Worm (Caenorhabditis elegans) whole organism, young adult: Measurements from ENCODE around the gene str-86.
A peak's percentile ranks its signal among the peaks of the same experiment; 100 is the strongest.

Experiments
- B0019.2 ChIP-seq: fragments of 200-800 bp; sonication (Bioruptor generic); conservative IDR thresholded peaks from 2 replicates; pipeline ENCODE4 v1.3.6; 2022; ENCODE audit warnings: missing genetic modification reagents, missing genetic modification characterization, missing compliant biosample characterization
- B0261.1 ChIP-seq: sonication (generic microtip); optimal IDR thresholded peaks from 2 replicates; lab custom pipeline; 2016; ENCODE audit warnings: mild to moderate bottlenecking, missing genetic modification characterization, moderate library complexity, missing compliant biosample characterization
- C17E4.6 ChIP-seq: fragments of 200-800 bp; sonication (Bioruptor generic); IDR thresholded peaks from 2 replicates; pipeline ENCODE4 v1.3.6; 2022; ENCODE audit warnings: missing genetic modification reagents, missing genetic modification characterization, missing compliant biosample characterization
- D2030.7 ChIP-seq: fragments of 200-800 bp; sonication (Bioruptor generic); IDR thresholded peaks from 2 replicates; pipeline ENCODE4 v1.3.6; 2022; ENCODE audit warnings: missing genetic modification reagents, missing genetic modification characterization, missing compliant biosample characterization
- F10E7.11 ChIP-seq: sonication (generic microtip); optimal IDR thresholded peaks from 2 replicates; lab custom pipeline; 2017; ENCODE audit warnings: mild to moderate bottlenecking, missing genetic modification characterization, moderate library complexity, missing compliant biosample characterization
- F52B5.7 ChIP-seq: sonication (generic microtip); optimal IDR thresholded peaks from 2 replicates; lab custom pipeline; 2016; ENCODE audit warnings: mild to moderate bottlenecking, missing genetic modification characterization, missing compliant biosample characterization
- F55B11.4 ChIP-seq: sonication (generic microtip); optimal IDR thresholded peaks from 2 replicates; lab custom pipeline; 2016; ENCODE audit warnings: missing compliant biosample characterization, missing genetic modification characterization, borderline replicate concordance; ENCODE audit not compliant: insufficient read depth
- F57C9.4 ChIP-seq: sonication (generic microtip); optimal IDR thresholded peaks from 2 replicates; lab custom pipeline; 2017; ENCODE audit warnings: mild to moderate bottlenecking, missing genetic modification characterization, missing compliant biosample characterization
- K12H6.12 ChIP-seq: fragments of 200-800 bp; sonication (Bioruptor generic); optimal IDR thresholded peaks from 2 replicates; lab custom pipeline; 2018; ENCODE audit warnings: mild to moderate bottlenecking, missing genetic modification characterization, missing compliant biosample characterization
- T07F8.4 ChIP-seq: sonication (generic microtip); optimal IDR thresholded peaks from 2 replicates; lab custom pipeline; 2016; ENCODE audit warnings: mild to moderate bottlenecking, missing genetic modification characterization, moderate library complexity, missing compliant biosample characterization
- Y53F4B.3 ChIP-seq: fragments of 200-800 bp; sonication (Bioruptor generic); IDR thresholded peaks from 2 replicates; pipeline ENCODE4 v1.3.6; 2022; ENCODE audit warnings: missing genetic modification reagents, missing genetic modification characterization, missing compliant biosample characterization
- Y53G8AR.9 ChIP-seq: fragments of 200-800 bp; sonication (Bioruptor generic); conservative IDR thresholded peaks from 2 replicates; pipeline ENCODE4 v1.3.6; 2022; ENCODE audit warnings: missing genetic modification reagents, missing genetic modification characterization, missing compliant biosample characterization
- Y79H2A.3 ChIP-seq: fragments of 200-800 bp; sonication (Bioruptor generic); conservative IDR thresholded peaks from 2 replicates; pipeline ENCODE4 v1.3.6; 2022; ENCODE audit warnings: missing genetic modification reagents, missing genetic modification characterization, missing compliant biosample characterization
- Y95B8A.8 ChIP-seq: fragments of 200-800 bp; sonication (Bioruptor generic); IDR thresholded peaks from 2 replicates; pipeline ENCODE4 v1.3.6; 2022; ENCODE audit warnings: missing genetic modification reagents, missing genetic modification characterization, missing compliant biosample characterization
- aptf-2 ChIP-seq: fragments of 200-800 bp; sonication (Bioruptor generic); conservative IDR thresholded peaks from 2 replicates; pipeline ENCODE4 v1.3.6; 2022; ENCODE audit warnings: missing genetic modification reagents, missing genetic modification characterization, missing compliant biosample characterization
- aptf-3 ChIP-seq: fragments of 200-800 bp; sonication (Bioruptor generic); IDR thresholded peaks from 2 replicates; pipeline ENCODE4 v1.3.6; 2022; ENCODE audit warnings: missing genetic modification characterization, missing compliant biosample characterization
- athp-1 ChIP-seq: sonication (generic microtip); optimal IDR thresholded peaks from 2 replicates; lab custom pipeline; 2017; ENCODE audit warnings: mild to moderate bottlenecking, missing genetic modification characterization, missing compliant biosample characterization
- attf-5 ChIP-seq: fragments of 200-800 bp; sonication (Bioruptor generic); optimal IDR thresholded peaks from 2 replicates; lab custom pipeline; 2018; ENCODE audit warnings: mild to moderate bottlenecking, missing genetic modification characterization, missing compliant biosample characterization
- ccch-3 ChIP-seq: fragments of 200-800 bp; sonication (Bioruptor generic); optimal IDR thresholded peaks from 2 replicates; lab custom pipeline; 2018; ENCODE audit warnings: mild to moderate bottlenecking, missing genetic modification characterization, missing compliant biosample characterization
- cebp-1 ChIP-seq, 2 experiments: fragments of 200-800 bp in 1 of 2; sonication (Bioruptor generic) in 1 of 2; sonication (generic microtip) in 1 of 2; IDR thresholded peaks in 1 of 2; optimal IDR thresholded peaks in 1 of 2; 2 replicates each; pipeline versions ENCODE4 v1.3.6 to Lab custom; 2017 to 2022; ENCODE audit warnings: missing compliant biosample characterization in 2 of 2, missing genetic modification characterization in 2 of 2, mild to moderate bottlenecking in 1 of 2, missing genetic modification reagents in 1 of 2, moderate library complexity in 1 of 2
- ceh-58 ChIP-seq: fragments of 200-800 bp; sonication (Bioruptor generic); IDR thresholded peaks from 2 replicates; pipeline ENCODE4 v1.3.6; 2022; ENCODE audit warnings: missing genetic modification characterization, missing compliant biosample characterization
- egl-44 ChIP-seq: fragments of 200-800 bp; sonication (Bioruptor generic); IDR thresholded peaks from 2 replicates; pipeline ENCODE4 v1.3.6; 2022; ENCODE audit warnings: missing genetic modification reagents, missing genetic modification characterization, missing compliant biosample characterization
- hlh-12 ChIP-seq: sonication (generic microtip); optimal IDR thresholded peaks from 2 replicates; lab custom pipeline; 2016; ENCODE audit warnings: missing genetic modification characterization, missing compliant biosample characterization
- hrde-1 ChIP-seq: sonication (generic microtip); optimal IDR thresholded peaks from 2 replicates; lab custom pipeline; 2016; ENCODE audit warnings: missing genetic modification characterization, mild to moderate bottlenecking, missing compliant biosample characterization, moderate library complexity, missing genotype, missing genetic modification reagents, borderline replicate concordance
- lir-1 ChIP-seq: fragments of 200-800 bp; sonication (Bioruptor generic); conservative IDR thresholded peaks from 2 replicates; pipeline ENCODE4 v1.3.6; 2022; ENCODE audit warnings: missing genetic modification reagents, missing genetic modification characterization, missing compliant biosample characterization
- mcd-1 ChIP-seq: fragments of 200-800 bp; sonication (Bioruptor generic); IDR thresholded peaks from 2 replicates; pipeline ENCODE4 v1.3.6; 2022; ENCODE audit warnings: missing genetic modification reagents, missing genetic modification characterization, missing compliant biosample characterization
- mel-28 ChIP-seq: sonication (generic microtip); optimal IDR thresholded peaks from 2 replicates; lab custom pipeline; 2016; ENCODE audit warnings: borderline replicate concordance, mild to moderate bottlenecking, missing genetic modification characterization, missing compliant biosample characterization
- nfya-1 ChIP-seq: sonication (generic microtip); optimal IDR thresholded peaks from 2 replicates; lab custom pipeline; 2017; ENCODE audit warnings: antibody characterized with exemption, missing compliant biosample characterization, missing genetic modification characterization, borderline replicate concordance; ENCODE audit not compliant: insufficient read depth
- nhr-120 ChIP-seq: fragments of 200-800 bp; sonication (Bioruptor generic); IDR thresholded peaks from 2 replicates; pipeline ENCODE4 v1.3.6; 2022; ENCODE audit warnings: missing genetic modification characterization, missing compliant biosample characterization
- nhr-27 ChIP-seq: fragments of 200-800 bp; sonication (Bioruptor generic); optimal IDR thresholded peaks from 2 replicates; lab custom pipeline; 2018; ENCODE audit warnings: mild to moderate bottlenecking, missing genetic modification characterization, moderate library complexity, missing compliant biosample characterization
- nhr-80 ChIP-seq: sonication (generic microtip); optimal IDR thresholded peaks from 2 replicates; lab custom pipeline; 2016; ENCODE audit warnings: missing genetic modification characterization, missing compliant biosample characterization
- nhr-90 ChIP-seq: sonication (generic microtip); optimal IDR thresholded peaks from 2 replicates; lab custom pipeline; 2016; ENCODE audit warnings: missing genotype, mild to moderate bottlenecking, missing genetic modification characterization, missing compliant biosample characterization
- pbrm-1 ChIP-seq: fragments of 200-800 bp; sonication (Bioruptor generic); IDR thresholded peaks from 2 replicates; pipeline ENCODE4 v1.3.6; 2022; ENCODE audit warnings: missing genetic modification reagents, missing genetic modification characterization, missing compliant biosample characterization
- repo-1 ChIP-seq: sonication (generic microtip); optimal IDR thresholded peaks from 2 replicates; lab custom pipeline; 2017; ENCODE audit warnings: mild to moderate bottlenecking, missing genetic modification characterization, missing compliant biosample characterization
- sea-2 ChIP-seq: fragments of 200-800 bp; sonication (Bioruptor generic); IDR thresholded peaks from 2 replicates; pipeline ENCODE4 v1.3.6; 2022; ENCODE audit warnings: missing genetic modification characterization, missing compliant biosample characterization
- snpc-1.1 ChIP-seq: sonication (generic microtip); optimal IDR thresholded peaks from 2 replicates; lab custom pipeline; 2017; ENCODE audit warnings: missing genetic modification characterization, mild to moderate bottlenecking, missing compliant biosample characterization, antibody characterized with exemption, moderate library complexity, missing genotype, missing genetic modification reagents; ENCODE audit not compliant: insufficient read depth
- snpc-1.3 ChIP-seq: sonication (generic microtip); optimal IDR thresholded peaks from 2 replicates; lab custom pipeline; 2017; ENCODE audit warnings: missing genetic modification characterization, mild to moderate bottlenecking, missing compliant biosample characterization, antibody characterized with exemption, moderate library complexity, missing genotype, missing genetic modification reagents; ENCODE audit not compliant: insufficient read depth
- snpc-3.4 ChIP-seq: sonication (generic microtip); optimal IDR thresholded peaks from 2 replicates; lab custom pipeline; 2017; ENCODE audit warnings: missing genetic modification characterization, mild to moderate bottlenecking, missing compliant biosample characterization, antibody characterized with exemption, moderate library complexity, missing genotype, missing genetic modification reagents
- snpc-4 ChIP-seq, 5 experiments: fragments of 150-350 bp in 1 of 5; sonication (generic microtip) in 4 of 5; optimal IDR thresholded peaks; 2 replicates each; lab custom pipeline; 2014 to 2018; ENCODE audit warnings: missing genetic modification characterization in 5 of 5, missing biosample characterization in 3 of 5, antibody characterized with exemption in 2 of 5, mild to moderate bottlenecking in 2 of 5, missing compliant biosample characterization in 2 of 5, missing genotype in 2 of 5, moderate library complexity in 2 of 5, missing genetic modification reagents in 1 of 5
- unc-130 ChIP-seq: sonication (generic microtip); optimal IDR thresholded peaks from 2 replicates; lab custom pipeline; 2016; ENCODE audit warnings: missing genetic modification reagents, missing genetic modification characterization, missing compliant biosample characterization
- zfh-2 ChIP-seq: fragments of 200-800 bp; sonication (Bioruptor generic); conservative IDR thresholded peaks from 2 replicates; pipeline ENCODE4 v1.3.6; 2022; ENCODE audit warnings: missing genetic modification reagents, missing genetic modification characterization, missing compliant biosample characterization
- ztf-3 ChIP-seq: fragments of 200-800 bp; sonication (Bioruptor generic); optimal IDR thresholded peaks from 2 replicates; lab custom pipeline; 2018; ENCODE audit warnings: mild to moderate bottlenecking, missing genetic modification characterization, missing compliant biosample characterization

Gene str-86

ce11 chrV:8939424-8940065, 44.0 kb downstream of the str-86 start (continued):
- TF ChIP-seq egl-44 (GFP tag; lab: Robert Waterston, UW) (no peak), F55B11.4 (tag; lab: Kevin White, UChicago) (no peak), T07F8.4 (tag; lab: Kevin White, UChicago) (no peak), hrde-1 (no peak), athp-1 (tag; lab: Kevin White, UChicago) (no peak), snpc-4 (GFP tag; optimal IDR thresholded peaks at IDR 0.05; lab: Kevin White, UChicago) (no peak), snpc-4 (tag; optimal IDR thresholded peaks at IDR 0.05; lab: Kevin White, UChicago) (no peak), B0019.2 (GFP tag; lab: Robert Waterston, UW) (no peak), Y53G8AR.9 (GFP tag; lab: Robert Waterston, UW) (peak; percentile 67; the same call in 1 of the 2 replicates), nfya-1 (tag; lab: Kevin White, UChicago) (no peak), K12H6.12 (tag; lab: Kevin White, UChicago) (no peak), F10E7.11 (tag; lab: Kevin White, UChicago) (no peak), mel-28 (tag; lab: Kevin White, UChicago) (no peak), B0261.1 (tag; lab: Kevin White, UChicago) (no peak), aptf-2 (GFP tag; lab: Robert Waterston, UW) (no peak), Y95B8A.8 (GFP tag; lab: Robert Waterston, UW) (no peak), aptf-3 (no peak), C17E4.6 (GFP tag; lab: Robert Waterston, UW) (no peak), D2030.7 (GFP tag; lab: Robert Waterston, UW) (no peak), nhr-120 (GFP tag; lab: Robert Waterston, UW) (no peak), repo-1 (tag; lab: Kevin White, UChicago) (peak; percentile 67), snpc-3.4 (tag; lab: Kevin White, UChicago) (no peak), zfh-2 (no peak), nhr-27 (tag; lab: Kevin White, UChicago) (no peak), lir-1 (GFP tag; lab: Robert Waterston, UW) (no peak), cebp-1 (GFP tag; IDR thresholded peaks at IDR 0.05; lab: Robert Waterston, UW) (no peak), cebp-1 (tag; optimal IDR thresholded peaks at IDR 0.05; lab: Kevin White, UChicago) (peak; percentile 43), F57C9.4 (tag; lab: Kevin White, UChicago) (no peak), snpc-1.1 (tag; lab: Kevin White, UChicago) (no peak), hlh-12 (tag; lab: Kevin White, UChicago) (no peak), attf-5 (GFP tag; lab: Kevin White, UChicago) (no peak), unc-130 (no peak), nhr-80 (tag; lab: Kevin White, UChicago) (no peak), F52B5.7 (no peak), ztf-3 (GFP tag; lab: Kevin White, UChicago) (no peak), Y53F4B.3 (no peak), Y79H2A.3 (no peak), pbrm-1 (GFP tag; lab: Robert Waterston, UW) (no peak), nhr-90 (tag; lab: Kevin White, UChicago) (no peak), ceh-58 (no peak), sea-2 (no peak), ccch-3 (GFP tag; lab: Kevin White, UChicago) (no peak), mcd-1 (GFP tag; lab: Robert Waterston, UW) (peak; percentile 22; the same call in 1 of the 2 replicates), snpc-1.3 (tag; lab: Kevin White, UChicago) (no peak)
